Fruit fly (Drosophila melanogaster): ENCODE results near the gene RhoGAP92B.

Gene RhoGAP92B

DNA sequence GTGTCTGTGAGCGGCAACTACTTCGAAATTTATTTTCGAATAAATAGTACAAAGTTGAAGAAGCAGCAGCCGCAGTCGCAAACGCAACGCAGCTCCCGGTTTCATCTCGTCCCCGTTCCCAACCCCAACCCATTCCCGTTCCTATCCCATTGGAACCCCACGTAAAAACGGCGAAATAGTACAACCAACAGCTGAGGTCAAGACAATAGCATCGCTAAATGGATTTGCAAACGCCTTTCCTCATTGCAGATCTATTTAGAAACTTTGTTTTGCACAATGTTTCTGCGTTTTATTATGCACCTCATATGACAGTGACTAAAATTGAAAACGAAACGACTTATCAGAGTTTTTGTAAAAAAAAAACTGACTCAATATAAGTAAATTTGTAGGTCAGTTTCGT, 13.6 kb upstream of the RhoGAP92B start (continued):
- TF ChIP-seq Ets65A (GFP tag) (peak; percentile 13), CG8089 (GFP tag; optimal IDR thresholded peaks at IDR 0.05) (no peak), CG11696 (GFP tag; IDR thresholded peaks at IDR 0.05) (peak; percentile 84), Fer2 (tag; optimal IDR thresholded peaks at IDR 0.05) (no peak), CG17361 (GFP tag; IDR thresholded peaks at IDR 0.05) (no peak), CG2875 (GFP tag; optimal IDR thresholded peaks at IDR 0.05) (no peak), CG10267 (tag; optimal IDR thresholded peaks at IDR 0.05) (no peak), sens-2 (GFP tag; IDR thresholded peaks at IDR 0.05) (no peak), croc (GFP tag; conservative IDR thresholded peaks at IDR 0.05) (no peak), HLHmδ (GFP tag; optimal IDR thresholded peaks at IDR 0.05) (no peak), D19B (GFP tag; optimal IDR thresholded peaks at IDR 0.05) (no peak), CG17829 (tag; optimal IDR thresholded peaks at IDR 0.05) (no peak), sens (GFP tag) (peak; percentile 74), CG16863 (GFP tag; optimal IDR thresholded peaks at IDR 0.05) (no peak), CG10274 (GFP tag; optimal IDR thresholded peaks at IDR 0.05) (no peak), Med (GFP tag) (peak; percentile 50), prd (optimal IDR thresholded peaks at IDR 0.05) (no peak), prd (GFP tag; IDR thresholded peaks at IDR 0.05) (0 out of 3 replicates have a peak, but pooled peaks have one; percentile 6), CG14710 (tag; optimal IDR thresholded peaks at IDR 0.05) (no peak), sug (tag; optimal IDR thresholded peaks at IDR 0.05) (no peak), CG7372 (GFP tag; IDR thresholded peaks at IDR 0.05) (no peak), chif (GFP tag; optimal IDR thresholded peaks at IDR 0.05) (no peak), Xbp1 (GFP tag; optimal IDR thresholded peaks at IDR 0.05) (peak; percentile 5), gem (tag; optimal IDR thresholded peaks at IDR 0.05) (peak; percentile 6), NC2β (GFP tag; optimal IDR thresholded peaks at IDR 0.05) (no peak), CG12104 (GFP tag; optimal IDR thresholded peaks at IDR 0.05) (no peak), BtbVII (GFP tag; optimal IDR thresholded peaks at IDR 0.05) (no peak), CG7928 (GFP tag; optimal IDR thresholded peaks at IDR 0.05) (no peak), CG4854 (GFP tag; optimal IDR thresholded peaks at IDR 0.05) (no peak), hth (optimal IDR thresholded peaks at IDR 0.05) (no peak), Dfd (GFP tag; optimal IDR thresholded peaks at IDR 0.05) (no peak), CG9932 (GFP tag; IDR thresholded peaks at IDR 0.05) (peak; percentile 24; the same call in 1 of the 2 replicates)

DNA sequence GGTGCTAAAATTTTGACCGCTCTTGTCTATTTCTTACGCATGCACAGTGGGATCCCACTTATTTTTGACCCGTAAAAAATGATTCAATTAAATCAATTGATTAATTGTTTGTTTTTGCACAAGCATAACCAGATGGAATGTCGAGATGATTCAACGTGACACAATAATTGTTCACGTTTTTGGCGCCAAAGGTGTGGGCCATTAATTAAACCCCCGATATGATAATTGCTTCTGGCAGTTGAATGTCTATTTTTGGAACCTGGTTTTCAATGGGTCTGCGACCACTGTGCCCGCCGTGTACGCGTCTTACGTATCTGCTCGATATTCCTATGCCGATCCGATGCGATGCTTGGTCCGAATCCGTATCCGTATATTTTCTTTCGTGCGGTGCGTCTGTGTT, 12.9 kb upstream of the RhoGAP92B start:
- TF ChIP-seq lbe (GFP tag; optimal IDR thresholded peaks at IDR 0.05) (no peak), CG7786 (GFP tag; optimal IDR thresholded peaks at IDR 0.05) (peak; percentile 68), CG31388 (GFP tag; optimal IDR thresholded peaks at IDR 0.05) (no peak), Atf-2 (GFP tag; optimal IDR thresholded peaks at IDR 0.05) (peak; percentile 69), Lpt (GFP tag; optimal IDR thresholded peaks at IDR 0.05) (no peak), CG4854 (GFP tag; optimal IDR thresholded peaks at IDR 0.05) (peak; percentile 38), HLH4C (GFP tag; IDR thresholded peaks at IDR 0.05; ENCODE audit: partially characterized antibody) (peak; percentile 40; the same call in 1 of the 3 replicates), Ptx1 (GFP tag; IDR thresholded peaks at IDR 0.05) (peak; percentile 87), CG12071 (GFP tag; optimal IDR thresholded peaks at IDR 0.05) (peak; percentile 78), CrebB (tag; optimal IDR thresholded peaks at IDR 0.05) (peak; percentile 58), kah (GFP tag; optimal IDR thresholded peaks at IDR 0.05) (peak; percentile 35), CG17912 (GFP tag; optimal IDR thresholded peaks at IDR 0.05) (peak; percentile 14), fu2 (GFP tag; optimal IDR thresholded peaks at IDR 0.05) (peak; percentile 18), CG1024 (GFP tag; IDR thresholded peaks at IDR 0.05) (no peak), CG14050 (GFP tag; IDR thresholded peaks at IDR 0.05) (peak; percentile 38; the same call in 1 of the 3 replicates), CG32772 (GFP tag; IDR thresholded peaks at IDR 0.05) (peak; percentile 66), fd96Cb (tag; optimal IDR thresholded peaks at IDR 0.05) (peak; percentile 76), CG7271 (tag; optimal IDR thresholded peaks at IDR 0.05) (peak; percentile 9), Hr78 (GFP tag; optimal IDR thresholded peaks at IDR 0.05) (peak in 1 of 2 experiments; percentile 13), CG15514 (GFP tag; optimal IDR thresholded peaks at IDR 0.05) (no peak), dmrt99B (tag; optimal IDR thresholded peaks at IDR 0.05) (peak; percentile 80), HmgD (GFP tag; optimal IDR thresholded peaks at IDR 0.05) (peak; percentile 31)

Measured in whole organism, embryonic.